Fruit fly (Drosophila melanogaster): ENCODE measurements around the gene CG16713.

CG16713 gene

dm6 chr2L:3701526-3701925 is 6.3 kb upstream of the CG16713 start, which contains the start of gene CG43145:
Gene CG43145, plus strand, starts transcription at chr2L:3701826.
- TF ChIP-seq tai (GFP tag; optimal IDR thresholded peaks at IDR 0.05) (no peak), dl (GFP tag; optimal IDR thresholded peaks at IDR 0.05; ENCODE audit: insufficient read depth in 1 of 2, partially characterized antibody in 2 of 2) (no peak), woc (GFP tag; optimal IDR thresholded peaks at IDR 0.05) (no peak), psq (GFP tag; optimal IDR thresholded peaks at IDR 0.05) (no peak), Dfd (GFP tag; optimal IDR thresholded peaks at IDR 0.05) (no peak), rgr (GFP tag; optimal IDR thresholded peaks at IDR 0.05) (no peak), fru (GFP tag; optimal IDR thresholded peaks at IDR 0.05) (no peak), Dif (GFP tag; optimal IDR thresholded peaks at IDR 0.05; ENCODE audit: partially characterized antibody) (no peak), Jra (GFP tag; optimal IDR thresholded peaks at IDR 0.05) (no peak), Mio (GFP tag; optimal IDR thresholded peaks at IDR 0.05) (no peak), usp (GFP tag; optimal IDR thresholded peaks at IDR 0.05) (no peak), Sp1 (GFP tag; optimal IDR thresholded peaks at IDR 0.05) (no peak), pan (optimal IDR thresholded peaks at IDR 0.05) (no peak), Hnf4 (GFP tag; optimal IDR thresholded peaks at IDR 0.05) (no peak), br (GFP tag; optimal IDR thresholded peaks at IDR 0.05) (no peak)

dm6 chr2L:3700990-3701389 is 5.8 kb upstream of the CG16713 start, which contains the start of gene CG42467:
Gene CG42467, plus strand, starts transcription at chr2L:3701290.
- TF ChIP-seq Rel (GFP tag; optimal IDR thresholded peaks at IDR 0.05) (no peak), Rel (tag; optimal IDR thresholded peaks at IDR 0.05) (no peak), Hnf4 (GFP tag; optimal IDR thresholded peaks at IDR 0.05) (no peak), pan (optimal IDR thresholded peaks at IDR 0.05) (no peak), jim (GFP tag; optimal IDR thresholded peaks at IDR 0.05) (no peak), Hr83 (GFP tag; optimal IDR thresholded peaks at IDR 0.05; ENCODE audit: poor library complexity, severe bottlenecking) (no peak), dmrt93B (GFP tag; optimal IDR thresholded peaks at IDR 0.05) (no peak), Dif (GFP tag; optimal IDR thresholded peaks at IDR 0.05; ENCODE audit: partially characterized antibody) (no peak), h (GFP tag; optimal IDR thresholded peaks at IDR 0.05) (no peak), foxo (GFP tag; optimal IDR thresholded peaks at IDR 0.05) (no peak), fru (GFP tag; optimal IDR thresholded peaks at IDR 0.05) (no peak), CrebA (GFP tag; optimal IDR thresholded peaks at IDR 0.05; ENCODE audit: borderline replicate concordance) (no peak), GATAd (GFP tag; optimal IDR thresholded peaks at IDR 0.05) (no peak), lola (GFP tag; optimal IDR thresholded peaks at IDR 0.05) (no peak), dsf (GFP tag; optimal IDR thresholded peaks at IDR 0.05; ENCODE audit: borderline replicate concordance) (no peak), CG32264 (GFP tag; optimal IDR thresholded peaks at IDR 0.05) (no peak), N (GFP tag; optimal IDR thresholded peaks at IDR 0.05) (no peak), br (GFP tag; optimal IDR thresholded peaks at IDR 0.05) (no peak)

dm6 chr2L:3700374-3700773 is 5.2 kb upstream of the CG16713 start, which contains the start of gene Sfp24C1:
Gene Sfp24C1, plus strand, starts transcription at chr2L:3700674.
- TF ChIP-seq GATAd (GFP tag; optimal IDR thresholded peaks at IDR 0.05) (no peak), Abd-B (GFP tag; optimal IDR thresholded peaks at IDR 0.05) (no peak), Myc (optimal IDR thresholded peaks at IDR 0.05) (no peak), tai (GFP tag; optimal IDR thresholded peaks at IDR 0.05) (no peak), Hr83 (GFP tag; optimal IDR thresholded peaks at IDR 0.05; ENCODE audit: poor library complexity, severe bottlenecking) (no peak), pan (optimal IDR thresholded peaks at IDR 0.05) (no peak), N (GFP tag; optimal IDR thresholded peaks at IDR 0.05) (no peak), CG9705 (GFP tag; optimal IDR thresholded peaks at IDR 0.05) (no peak), brk (GFP tag; optimal IDR thresholded peaks at IDR 0.05) (no peak), dsf (GFP tag; optimal IDR thresholded peaks at IDR 0.05; ENCODE audit: borderline replicate concordance) (no peak), Hnf4 (GFP tag; optimal IDR thresholded peaks at IDR 0.05) (no peak), sage (GFP tag; optimal IDR thresholded peaks at IDR 0.05) (no peak), ey (GFP tag; optimal IDR thresholded peaks at IDR 0.05) (no peak), dl (GFP tag; optimal IDR thresholded peaks at IDR 0.05; ENCODE audit: insufficient read depth in 1 of 2, partially characterized antibody in 2 of 2) (no peak), h (GFP tag; optimal IDR thresholded peaks at IDR 0.05) (no peak), foxo (GFP tag; optimal IDR thresholded peaks at IDR 0.05) (no peak), jim (GFP tag; optimal IDR thresholded peaks at IDR 0.05) (no peak), Sp1 (GFP tag; optimal IDR thresholded peaks at IDR 0.05) (no peak), Dfd (GFP tag; optimal IDR thresholded peaks at IDR 0.05) (no peak), dmrt93B (GFP tag; optimal IDR thresholded peaks at IDR 0.05) (no peak)

- TF ChIP-seq sv (GFP tag; optimal IDR thresholded peaks at IDR 0.05) (no peak), jim (GFP tag; optimal IDR thresholded peaks at IDR 0.05) (no peak), CrebA (GFP tag; optimal IDR thresholded peaks at IDR 0.05; ENCODE audit: borderline replicate concordance) (no peak), CG9705 (GFP tag; optimal IDR thresholded peaks at IDR 0.05) (no peak), Sp1 (GFP tag; optimal IDR thresholded peaks at IDR 0.05) (no peak)
Measured at dm6 chr2L:3699895-3700294, 4.7 kb upstream of the CG16713 start, which contains the start of gene CG42465. Gene CG42465, plus strand, starts transcription at chr2L:3700195.
